Fruit fly (Drosophila melanogaster) whole organism, embryonic: ENCODE data around the gene krz.

Experiments
- Ada2b ChIP-seq: fragments of 200-800 bp; sonication (Bioruptor generic); IDR thresholded peaks from 2 replicates; pipeline ENCODE4 v1.3.6; 2022; ENCODE audit warnings: missing biosample characterization, missing genetic modification characterization
- CG10267 ChIP-seq: fragments of 200-800 bp; sonication (Bioruptor generic); optimal IDR thresholded peaks from 2 replicates; lab custom pipeline; 2018; ENCODE audit warnings: missing biosample characterization, mild to moderate bottlenecking, missing genetic modification characterization, moderate library complexity
- CG10321 ChIP-seq: fragments of 200-800 bp; sonication (Bioruptor generic); IDR thresholded peaks from 2 replicates; pipeline ENCODE4 v1.3.6; 2022; ENCODE audit warnings: missing biosample characterization, missing genetic modification characterization
- CG10959 ChIP-seq: fragments of 200-800 bp; sonication (Bioruptor generic); IDR thresholded peaks from 2 replicates; pipeline ENCODE4 v1.3.6; 2022; ENCODE audit warnings: missing biosample characterization, missing genetic modification characterization
- CG12071 ChIP-seq: fragments of 200-800 bp; sonication (Bioruptor generic); optimal IDR thresholded peaks from 3 replicates; lab custom pipeline; 2018; ENCODE audit warnings: missing biosample characterization, mild to moderate bottlenecking, missing genetic modification characterization
- CG12155 ChIP-seq: fragments of 200-800 bp; sonication (Bioruptor generic); optimal IDR thresholded peaks from 3 replicates; lab custom pipeline; 2016; ENCODE audit warnings: missing biosample characterization, missing genetic modification characterization
- CG14667 ChIP-seq: fragments of 200-800 bp; sonication (Bioruptor generic); IDR thresholded peaks from 2 replicates; pipeline ENCODE4 v1.3.6; 2022; ENCODE audit warnings: missing biosample characterization, missing genetic modification characterization
- CG14860 ChIP-seq: fragments of 200-800 bp; sonication (Bioruptor generic); IDR thresholded peaks from 3 replicates; pipeline ENCODE4 v1.3.6; 2022; ENCODE audit warnings: missing biosample characterization, missing genetic modification characterization; ENCODE audit not compliant: partially characterized antibody
- CG15269 ChIP-seq: fragments of 200-800 bp; sonication (Bioruptor generic); optimal IDR thresholded peaks from 2 replicates; lab custom pipeline; 2018; ENCODE audit warnings: missing biosample characterization, mild to moderate bottlenecking, missing genetic modification characterization, moderate library complexity
- CG16815 ChIP-seq: fragments of 200-800 bp; sonication (Bioruptor generic); optimal IDR thresholded peaks from 3 replicates; lab custom pipeline; 2017; ENCODE audit warnings: missing biosample characterization, mild to moderate bottlenecking, missing genetic modification characterization
- CG16863 ChIP-seq: fragments of 200-800 bp; sonication (Bioruptor generic); optimal IDR thresholded peaks from 3 replicates; lab custom pipeline; 2016; ENCODE audit warnings: missing biosample characterization, missing genetic modification characterization
- CG32532 ChIP-seq: fragments of 200-800 bp; sonication (Bioruptor generic); IDR thresholded peaks from 2 replicates; pipeline ENCODE4 v1.3.6; 2022; ENCODE audit warnings: missing biosample characterization, missing genetic modification characterization
- CG33213 ChIP-seq: fragments of 200-800 bp; sonication (Bioruptor generic); optimal IDR thresholded peaks from 3 replicates; lab custom pipeline; 2016; ENCODE audit warnings: missing biosample characterization, missing genetic modification characterization
- CG3838 ChIP-seq: fragments of 200-800 bp; sonication (Bioruptor generic); optimal IDR thresholded peaks from 3 replicates; lab custom pipeline; 2016; ENCODE audit warnings: missing biosample characterization, missing genetic modification characterization
- CG4404 ChIP-seq: fragments of 200-800 bp; sonication (Bioruptor generic); IDR thresholded peaks from 2 replicates; pipeline ENCODE4 v1.3.6; 2022; ENCODE audit warnings: missing biosample characterization, missing genetic modification characterization
- CG4424 ChIP-seq: fragments of 200-800 bp; sonication (Bioruptor generic); optimal IDR thresholded peaks from 3 replicates; lab custom pipeline; 2016; ENCODE audit warnings: missing biosample characterization, missing genetic modification characterization
- CG6175 ChIP-seq: fragments of 200-800 bp; sonication (Bioruptor generic); IDR thresholded peaks from 3 replicates; pipeline ENCODE4 v1.3.6; 2022; ENCODE audit warnings: missing biosample characterization, missing genetic modification characterization
- CG8944 ChIP-seq: fragments of 200-800 bp; sonication (Bioruptor generic); optimal IDR thresholded peaks from 3 replicates; lab custom pipeline; 2016; ENCODE audit warnings: missing biosample characterization, missing genetic modification characterization
- CG9876 ChIP-seq: fragments of 200-800 bp; sonication (Bioruptor generic); optimal IDR thresholded peaks from 2 replicates; lab custom pipeline; 2016; ENCODE audit warnings: missing biosample characterization, missing genetic modification characterization
- CG9932 ChIP-seq: fragments of 200-800 bp; sonication (Bioruptor generic); IDR thresholded peaks from 2 replicates; pipeline ENCODE4 v1.3.6; 2022; ENCODE audit warnings: missing biosample characterization, missing genetic modification characterization
- CTCF ChIP-seq: fragments of 200-800 bp; sonication (Bioruptor generic); optimal IDR thresholded peaks from 2 replicates; lab custom pipeline; 2017; ENCODE audit warnings: missing biosample characterization, mild to moderate bottlenecking, missing genetic modification characterization, moderate library complexity
- Chrac-16 ChIP-seq: fragments of 200-800 bp; sonication (Bioruptor generic); optimal IDR thresholded peaks from 3 replicates; lab custom pipeline; 2016; ENCODE audit warnings: missing biosample characterization, missing genetic modification characterization
- Dbx ChIP-seq: fragments of 200-800 bp; sonication (Bioruptor generic); IDR thresholded peaks from 3 replicates; pipeline ENCODE4 v1.3.6; 2022; ENCODE audit warnings: missing biosample characterization, missing genetic modification characterization
- E2f1 ChIP-seq: fragments of 200-800 bp; sonication (Bioruptor generic); IDR thresholded peaks from 2 replicates; pipeline ENCODE4 v1.3.6; 2022; ENCODE audit warnings: missing biosample characterization, missing genetic modification characterization
- Elba2 ChIP-seq: fragments of 200-800 bp; sonication (Bioruptor generic); optimal IDR thresholded peaks from 3 replicates; lab custom pipeline; 2016; ENCODE audit warnings: missing biosample characterization, missing genetic modification characterization
- HLH3B ChIP-seq: fragments of 200-800 bp; sonication (Bioruptor generic); IDR thresholded peaks from 2 replicates; pipeline ENCODE4 v1.3.6; 2022; ENCODE audit warnings: missing biosample characterization, missing genetic modification characterization
- Hsf ChIP-seq: fragments of 200-800 bp; sonication (Bioruptor generic); optimal IDR thresholded peaks from 3 replicates; lab custom pipeline; 2016; ENCODE audit warnings: missing biosample characterization, missing genetic modification characterization
- MESR4 ChIP-seq: fragments of 200-800 bp; sonication (Bioruptor generic); optimal IDR thresholded peaks from 2 replicates; lab custom pipeline; 2018; ENCODE audit warnings: missing biosample characterization, mild to moderate bottlenecking, missing genetic modification characterization, moderate library complexity
- Rfx ChIP-seq: fragments of 200-800 bp; sonication (Bioruptor generic); IDR thresholded peaks from 2 replicates; pipeline ENCODE4 v1.3.6; 2022; ENCODE audit warnings: missing biosample characterization, missing genetic modification characterization
- Scr ChIP-seq: fragments of 200-800 bp; sonication (Bioruptor generic); IDR thresholded peaks from 2 replicates; pipeline ENCODE4 v1.3.6; 2022; ENCODE audit warnings: missing biosample characterization, missing genetic modification characterization; ENCODE audit not compliant: partially characterized antibody
- YL-1 ChIP-seq: fragments of 200-800 bp; sonication (Bioruptor generic); optimal IDR thresholded peaks from 3 replicates; lab custom pipeline; 2017; ENCODE audit warnings: missing biosample characterization, mild to moderate bottlenecking, missing genetic modification characterization
- chif ChIP-seq, 2 experiments: fragments of 200-800 bp; sonication (Bioruptor generic); optimal IDR thresholded peaks; 3 replicates each; lab custom pipeline; 2016; ENCODE audit warnings: missing biosample characterization in 2 of 2, missing genetic modification characterization in 2 of 2
- chinmo ChIP-seq: fragments of 200-800 bp; sonication (Bioruptor generic); IDR thresholded peaks from 4 replicates; pipeline ENCODE4 v1.3.6; 2022; ENCODE audit warnings: missing biosample characterization, missing genetic modification characterization; ENCODE audit not compliant: partially characterized antibody
- dan ChIP-seq: fragments of 200-800 bp; sonication (Bioruptor generic); IDR thresholded peaks from 2 replicates; pipeline ENCODE4 v1.3.6; 2022; ENCODE audit warnings: missing biosample characterization, missing genetic modification characterization
- danr ChIP-seq: fragments of 200-800 bp; sonication (Bioruptor generic); IDR thresholded peaks from 2 replicates; pipeline ENCODE4 v1.3.6; 2022; ENCODE audit warnings: missing biosample characterization, missing genetic modification characterization
- dimm ChIP-seq: fragments of 200-800 bp; sonication (Bioruptor generic); IDR thresholded peaks from 2 replicates; pipeline ENCODE4 v1.3.6; 2022; ENCODE audit warnings: missing biosample characterization, missing genetic modification characterization
- gt ChIP-seq: fragments of 200-800 bp; sonication (Bioruptor generic); IDR thresholded peaks from 2 replicates; pipeline ENCODE4 v1.3.6; 2022; ENCODE audit warnings: missing biosample characterization, missing genetic modification characterization
- hb ChIP-seq: fragments of 200-800 bp; sonication (Bioruptor generic); IDR thresholded peaks from 3 replicates; pipeline ENCODE4 v1.3.6; 2022; ENCODE audit warnings: missing biosample characterization, missing genetic modification characterization; ENCODE audit not compliant: partially characterized antibody
- knrl ChIP-seq: fragments of 200-800 bp; sonication (Bioruptor generic); IDR thresholded peaks from 3 replicates; pipeline ENCODE4 v1.3.6; 2022; ENCODE audit warnings: missing biosample characterization, missing genetic modification characterization; ENCODE audit not compliant: partially characterized antibody
- maf-S ChIP-seq: fragments of 200-800 bp; sonication (Bioruptor generic); optimal IDR thresholded peaks from 2 replicates; lab custom pipeline; 2016; ENCODE audit warnings: missing biosample characterization, missing genetic modification characterization
- nmo ChIP-seq: fragments of 200-800 bp; sonication (Bioruptor generic); optimal IDR thresholded peaks from 2 replicates; lab custom pipeline; 2018; ENCODE audit warnings: missing biosample characterization, mild to moderate bottlenecking, missing genetic modification characterization, moderate library complexity
- onecut ChIP-seq: fragments of 200-800 bp; sonication (Bioruptor generic); IDR thresholded peaks from 2 replicates; pipeline ENCODE4 v1.3.6; 2022; ENCODE audit warnings: missing biosample characterization, missing genetic modification characterization
- peb ChIP-seq: fragments of 200-800 bp; sonication (Bioruptor generic); IDR thresholded peaks from 2 replicates; pipeline ENCODE4 v1.3.6; 2022; ENCODE audit warnings: missing biosample characterization, missing genetic modification characterization
- pho ChIP-seq: fragments of 200-800 bp; sonication (Bioruptor generic); optimal IDR thresholded peaks from 2 replicates; lab custom pipeline; 2016; ENCODE audit warnings: missing biosample characterization, missing genetic modification characterization
- pum ChIP-seq: fragments of 200-800 bp; sonication (Bioruptor generic); optimal IDR thresholded peaks from 2 replicates; lab custom pipeline; 2016; ENCODE audit warnings: missing biosample characterization, missing genetic modification characterization
- salm ChIP-seq: fragments of 200-800 bp; sonication (Bioruptor generic); optimal IDR thresholded peaks from 2 replicates; lab custom pipeline; 2018; ENCODE audit warnings: missing biosample characterization, mild to moderate bottlenecking, missing genetic modification characterization
- slp2 ChIP-seq: fragments of 200-800 bp; sonication (Bioruptor generic); optimal IDR thresholded peaks from 2 replicates; lab custom pipeline; 2016; ENCODE audit warnings: missing biosample characterization, missing genetic modification characterization
- stc ChIP-seq: fragments of 200-800 bp; sonication (Bioruptor generic); IDR thresholded peaks from 2 replicates; pipeline ENCODE4 v1.3.6; 2022; ENCODE audit warnings: missing biosample characterization, missing genetic modification characterization
- tgo ChIP-seq: fragments of 200-800 bp; sonication (Bioruptor generic); IDR thresholded peaks from 3 replicates; pipeline ENCODE4 v1.3.6; 2022; ENCODE audit warnings: missing biosample characterization, missing genetic modification characterization
- unc-4 ChIP-seq: fragments of 200-800 bp; sonication (Bioruptor generic); IDR thresholded peaks from 2 replicates; pipeline ENCODE4 v1.3.6; 2022; ENCODE audit warnings: missing biosample characterization, missing genetic modification characterization; ENCODE audit not compliant: partially characterized antibody
- usp ChIP-seq: fragments of >200 bp; optimal IDR thresholded peaks from 2 replicates; lab custom pipeline; 2017; ENCODE audit warnings: missing biosample characterization, missing genetic modification characterization
- vnd ChIP-seq: fragments of 200-800 bp; sonication (Bioruptor generic); IDR thresholded peaks from 3 replicates; pipeline ENCODE4 v1.3.6; 2022; ENCODE audit warnings: missing biosample characterization, missing genetic modification characterization; ENCODE audit not compliant: partially characterized antibody
- z ChIP-seq: fragments of 200-800 bp; sonication (Bioruptor generic); IDR thresholded peaks from 3 replicates; pipeline ENCODE4 v1.3.6; 2022; ENCODE audit warnings: missing biosample characterization, missing genetic modification characterization

Gene krz

DNA sequence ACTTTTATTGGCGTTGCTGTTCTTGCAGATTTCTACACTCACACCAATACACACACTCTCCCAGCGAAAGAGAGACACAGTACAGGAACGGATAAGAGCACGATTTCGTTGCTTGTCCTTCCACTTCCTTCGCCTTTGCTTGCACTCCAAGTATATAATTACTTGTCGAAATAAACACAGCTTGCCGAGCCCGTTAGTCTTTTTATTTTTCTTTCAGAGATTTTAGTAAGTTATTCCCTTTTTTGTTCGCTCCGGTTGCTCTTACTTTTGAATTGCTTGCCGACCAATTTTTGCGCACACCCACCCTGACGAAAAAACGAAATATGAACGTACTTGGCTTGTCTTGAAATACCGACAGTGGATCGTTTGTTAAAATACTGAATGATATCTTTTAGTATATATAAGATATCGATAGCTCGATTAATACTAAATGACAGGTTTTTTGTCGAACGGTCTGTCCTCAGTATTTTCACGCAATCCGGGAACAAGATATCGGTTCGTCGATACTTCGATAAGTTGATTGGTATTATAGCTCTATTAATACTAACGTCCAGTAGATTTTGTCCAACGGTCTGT is 16.4 kb upstream of the krz start, which contains the start of gene Map205 (continued):
- TF ChIP-seq unc-4 (no peak), Chrac-16 (GFP tag; lab: Kevin White, UChicago) (no peak), MESR4 (GFP tag; lab: Kevin White, UChicago) (peak; percentile 86), danr (GFP tag; lab: Robert Waterston, UW) (no peak), Scr (GFP tag; lab: Robert Waterston, UW) (no peak), gt (GFP tag; lab: Robert Waterston, UW) (no peak), chif (GFP tag; optimal IDR thresholded peaks at IDR 0.05; lab: Kevin White, UChicago) (no peak), usp (GFP tag; lab: Kevin White, UChicago) (no peak), YL-1 (peak; percentile 67), CG14667 (GFP tag; lab: Robert Waterston, UW) (no peak), CG33213 (GFP tag; lab: Kevin White, UChicago) (peak; percentile 95), CG14860 (GFP tag; lab: Robert Waterston, UW) (no peak), CG12071 (GFP tag; lab: Kevin White, UChicago) (no peak), Rfx (GFP tag; lab: Robert Waterston, UW) (no peak), slp2 (GFP tag; lab: Kevin White, UChicago) (no peak), hb (GFP tag; lab: Robert Waterston, UW) (no peak), CG9932 (GFP tag; lab: Robert Waterston, UW) (no peak), CG16863 (GFP tag; lab: Kevin White, UChicago) (no peak), CG4404 (GFP tag; lab: Robert Waterston, UW) (no peak), CG6175 (GFP tag; lab: Robert Waterston, UW) (no peak), CG9876 (GFP tag; lab: Kevin White, UChicago) (no peak), Ada2b (GFP tag; lab: Robert Waterston, UW) (no peak), tgo (no peak), Elba2 (peak; percentile 25), chinmo (no peak), Dbx (GFP tag; lab: Robert Waterston, UW) (no peak), onecut (GFP tag; lab: Robert Waterston, UW) (no peak), CTCF (no peak), HLH3B (GFP tag; lab: Robert Waterston, UW) (no peak), CG12155 (GFP tag; lab: Kevin White, UChicago) (no peak), CG10267 (tag; lab: Kevin White, UChicago) (peak; percentile 79), nmo (GFP tag; lab: Kevin White, UChicago) (peak; percentile 75), dan (no peak), CG32532 (GFP tag; lab: Robert Waterston, UW) (no peak), CG8944 (GFP tag; lab: Kevin White, UChicago) (no peak), vnd (no peak), dimm (GFP tag; lab: Robert Waterston, UW) (no peak), CG3838 (GFP tag; lab: Kevin White, UChicago) (no peak), E2f1 (no peak), pum (GFP tag; lab: Kevin White, UChicago) (no peak), CG16815 (GFP tag; lab: Kevin White, UChicago) (no peak), peb (no peak), Hsf (GFP tag; lab: Kevin White, UChicago) (peak; percentile 26), CG4424 (GFP tag; lab: Kevin White, UChicago) (no peak), CG10959 (GFP tag; lab: Robert Waterston, UW) (no peak), CG15269 (tag; lab: Kevin White, UChicago) (no peak), CG10321 (GFP tag; lab: Robert Waterston, UW) (no peak), pho (GFP tag; lab: Kevin White, UChicago) (no peak), stc (no peak), salm (tag; lab: Kevin White, UChicago) (peak; percentile 15), maf-S (GFP tag; lab: Kevin White, UChicago) (no peak), knrl (GFP tag; lab: Robert Waterston, UW) (no peak), z (GFP tag; lab: Robert Waterston, UW) (no peak)
